Worm (Caenorhabditis elegans) whole organism, late embryonic: ENCODE data around the gene mep-1.

Experiments used
- F13H6.1 ChIP-seq: sonication (generic microtip); optimal IDR thresholded peaks from 2 replicates; lab custom pipeline; 2016; ENCODE audit warnings: missing genetic modification characterization, missing compliant biosample characterization
- K09A11.1 ChIP-seq: sonication (generic microtip); optimal IDR thresholded peaks from 2 replicates; lab custom pipeline; 2017; ENCODE audit warnings: antibody characterized with exemption, mild to moderate bottlenecking, missing genetic modification characterization, missing compliant biosample characterization; ENCODE audit not compliant: insufficient read depth
- ceh-18 ChIP-seq: sonication (generic microtip); optimal IDR thresholded peaks from 2 replicates; lab custom pipeline; 2016; ENCODE audit warnings: missing genetic modification characterization, missing compliant biosample characterization
- ceh-22 ChIP-seq: sonication (generic microtip); optimal IDR thresholded peaks from 2 replicates; lab custom pipeline; 2017; ENCODE audit warnings: missing biosample characterization, missing genetic modification characterization
- ceh-31 ChIP-seq: sonication (generic microtip); optimal IDR thresholded peaks from 2 replicates; lab custom pipeline; 2016; ENCODE audit warnings: missing genetic modification characterization, missing compliant biosample characterization
- ceh-34 ChIP-seq: sonication (generic microtip); optimal IDR thresholded peaks from 2 replicates; lab custom pipeline; 2016; ENCODE audit warnings: mild to moderate bottlenecking, missing genetic modification characterization, missing compliant biosample characterization
- ceh-9 ChIP-seq: sonication (generic microtip); optimal IDR thresholded peaks from 2 replicates; lab custom pipeline; 2016; ENCODE audit warnings: mild to moderate bottlenecking, missing genetic modification characterization, inconsistent platforms, missing compliant biosample characterization
- dmd-4 ChIP-seq: sonication (generic microtip); optimal IDR thresholded peaks from 2 replicates; lab custom pipeline; 2016; ENCODE audit warnings: borderline replicate concordance, missing genetic modification characterization, missing compliant biosample characterization
- dve-1 ChIP-seq: sonication (generic microtip); optimal IDR thresholded peaks from 2 replicates; lab custom pipeline; 2017; ENCODE audit warnings: antibody characterized with exemption, mild to moderate bottlenecking, missing genetic modification characterization, missing compliant biosample characterization
- elt-2 ChIP-seq: sonication (generic microtip); optimal IDR thresholded peaks from 2 replicates; lab custom pipeline; 2016; ENCODE audit warnings: missing genetic modification reagents, missing genetic modification characterization, missing compliant biosample characterization
- elt-4 ChIP-seq: sonication (generic microtip); optimal IDR thresholded peaks from 2 replicates; lab custom pipeline; 2016; ENCODE audit warnings: missing genetic modification characterization, missing compliant biosample characterization
- ets-4 ChIP-seq: sonication (generic microtip); optimal IDR thresholded peaks from 2 replicates; lab custom pipeline; 2016; ENCODE audit warnings: missing genetic modification characterization, missing compliant biosample characterization
- fax-1 ChIP-seq: sonication (generic microtip); optimal IDR thresholded peaks from 2 replicates; lab custom pipeline; 2016; ENCODE audit warnings: missing genotype, missing genetic modification characterization, missing compliant biosample characterization
- fkh-10 ChIP-seq: fragments of 150-350 bp; optimal IDR thresholded peaks from 2 replicates; lab custom pipeline; 2014; ENCODE audit warnings: missing biosample characterization, missing genetic modification reagents, missing genetic modification characterization
- fkh-6 ChIP-seq: sonication (generic microtip); optimal IDR thresholded peaks from 2 replicates; lab custom pipeline; 2016; ENCODE audit warnings: missing genetic modification characterization, missing compliant biosample characterization
- hlh-6 ChIP-seq: sonication (generic microtip); optimal IDR thresholded peaks from 2 replicates; lab custom pipeline; 2016; ENCODE audit warnings: missing genotype, missing genetic modification characterization, missing compliant biosample characterization
- hlh-8 ChIP-seq: sonication (generic microtip); optimal IDR thresholded peaks from 2 replicates; lab custom pipeline; 2016; ENCODE audit warnings: missing genotype, missing genetic modification characterization, missing compliant biosample characterization
- lin-11 ChIP-seq: fragments of 200-800 bp; sonication (Bioruptor generic); optimal IDR thresholded peaks from 2 replicates; lab custom pipeline; 2018; ENCODE audit warnings: mild to moderate bottlenecking, missing genetic modification characterization, missing compliant biosample characterization
- nfya-1 ChIP-seq: sonication (generic microtip); optimal IDR thresholded peaks from 2 replicates; lab custom pipeline; 2017; ENCODE audit warnings: missing genetic modification characterization, mild to moderate bottlenecking, missing compliant biosample characterization, antibody characterized with exemption, moderate library complexity
- npax-4 ChIP-seq: sonication (generic microtip); optimal IDR thresholded peaks from 2 replicates; lab custom pipeline; 2016; ENCODE audit warnings: missing genetic modification characterization, missing compliant biosample characterization
- odd-2 ChIP-seq: sonication (generic microtip); optimal IDR thresholded peaks from 2 replicates; lab custom pipeline; 2017; ENCODE audit warnings: antibody characterized with exemption, mild to moderate bottlenecking, missing genetic modification characterization, missing compliant biosample characterization
- pag-3 ChIP-seq: sonication (generic microtip); optimal IDR thresholded peaks from 2 replicates; lab custom pipeline; 2016; ENCODE audit warnings: missing compliant biosample characterization, missing genetic modification characterization, borderline replicate concordance
- pat-9 ChIP-seq: fragments of 200-800 bp; sonication (Bioruptor generic); optimal IDR thresholded peaks from 2 replicates; lab custom pipeline; 2018; ENCODE audit warnings: mild to moderate bottlenecking, missing genetic modification characterization, moderate library complexity, missing compliant biosample characterization
- pax-1 ChIP-seq: fragments of 150-350 bp; optimal IDR thresholded peaks from 2 replicates; lab custom pipeline; 2014; ENCODE audit warnings: missing biosample characterization, missing genetic modification characterization
- pha-4 ChIP-seq: fragments of 150-350 bp; optimal IDR thresholded peaks from 2 replicates; lab custom pipeline; 2018; ENCODE audit warnings: missing biosample characterization, missing genetic modification reagents, missing genetic modification characterization
- ref-2 ChIP-seq: sonication (generic microtip); optimal IDR thresholded peaks from 2 replicates; lab custom pipeline; 2016; ENCODE audit warnings: missing genetic modification characterization, missing compliant biosample characterization
- rnt-1 ChIP-seq: sonication (generic microtip); optimal IDR thresholded peaks from 2 replicates; lab custom pipeline; 2016; ENCODE audit warnings: missing genetic modification characterization, missing compliant biosample characterization
- sdc-2 ChIP-seq: sonication (generic microtip); optimal IDR thresholded peaks from 2 replicates; lab custom pipeline; 2016; ENCODE audit warnings: missing genotype, missing genetic modification characterization, missing compliant biosample characterization
- tbx-2 ChIP-seq: sonication (generic microtip); optimal IDR thresholded peaks from 2 replicates; lab custom pipeline; 2016; ENCODE audit warnings: missing genetic modification characterization, missing compliant biosample characterization
- unc-42 ChIP-seq: sonication (generic microtip); optimal IDR thresholded peaks from 2 replicates; lab custom pipeline; 2016; ENCODE audit warnings: missing genotype, missing genetic modification characterization, missing compliant biosample characterization
- unc-55 ChIP-seq: sonication (generic microtip); optimal IDR thresholded peaks from 2 replicates; lab custom pipeline; 2017; ENCODE audit warnings: missing biosample characterization, missing genetic modification reagents, missing genetic modification characterization

mep-1 gene

ce11 chrIV:11566146-11566545 lies 41.7 kb downstream of the mep-1 start, which contains the start of gene sec-24.1:
Gene sec-24.1 (minus strand): TSS chrIV:11566194.
- TF ChIP-seq ets-4 (tag; lab: Kevin White, UChicago): peak; percentile 17
- TF ChIP-seq pat-9: peak; percentile 51
- peak; percentile 59 for TF ChIP-seq K09A11.1
- peak; percentile 94 for TF ChIP-seq nfya-1 (tag; lab: Kevin White, UChicago)
- TF ChIP-seq pax-1 (tag; lab: Kevin White, UChicago): peak; percentile 13
- peak; percentile 8 for TF ChIP-seq dve-1
- peak; percentile 42 for TF ChIP-seq ceh-31
- TF ChIP-seq ceh-18 (tag; lab: Kevin White, UChicago): peak; percentile 18
- no peak for TF ChIP-seq ceh-22
- TF ChIP-seq unc-42: peak; percentile 3
- peak; percentile 7 for TF ChIP-seq rnt-1 (tag; lab: Kevin White, UChicago)
- TF ChIP-seq tbx-2: peak; percentile 75
- TF ChIP-seq fkh-6: no peak
- no peak for TF ChIP-seq elt-4 (tag; lab: Kevin White, UChicago)
- TF ChIP-seq hlh-6: no peak
- TF ChIP-seq dmd-4 (tag; lab: Kevin White, UChicago): no peak
- no peak for TF ChIP-seq elt-2 (tag; lab: Kevin White, UChicago)
- TF ChIP-seq pag-3: no peak
- no peak for TF ChIP-seq odd-2
- no peak for TF ChIP-seq ceh-34 (tag; lab: Kevin White, UChicago)
- TF ChIP-seq, all 69 proteins: peak for 11

DNA sequence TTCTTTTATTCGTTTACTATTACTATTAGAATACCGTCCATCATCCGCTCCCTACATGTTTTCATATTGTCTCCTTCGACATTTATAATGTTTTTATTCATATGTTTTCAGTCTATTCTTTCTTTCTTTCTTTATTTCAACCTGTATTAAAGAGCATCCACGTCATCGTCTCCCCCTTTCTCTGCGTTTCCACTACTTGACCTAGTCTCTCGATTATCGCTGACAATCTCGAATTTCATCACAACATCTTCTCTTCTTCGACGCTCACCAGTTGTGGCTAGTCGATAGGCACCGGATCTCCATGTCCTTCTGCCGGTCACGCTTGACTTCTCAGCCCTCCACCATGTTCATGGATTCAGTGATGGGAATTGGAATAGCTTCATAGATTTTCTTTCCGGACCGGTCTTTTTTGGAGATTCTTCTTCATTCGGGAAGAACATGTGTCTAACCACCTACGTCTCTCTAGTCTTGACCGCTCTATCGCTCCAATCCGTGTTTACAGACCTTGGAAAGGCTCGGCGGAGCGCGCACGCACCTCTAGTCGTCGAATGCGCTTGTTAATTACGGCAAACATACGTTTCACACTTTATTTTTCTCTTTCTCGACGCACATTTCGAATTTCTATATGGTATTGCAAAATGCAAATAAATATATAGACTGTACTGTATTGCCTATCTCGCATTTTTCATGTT lies 44.0 kb downstream of the mep-1 start:
- no peak for TF ChIP-seq ceh-31
- no peak for TF ChIP-seq fkh-10 (GFP tag; lab: Kevin White, UChicago)
- peak; percentile 33 for TF ChIP-seq sdc-2
- peak; percentile 30 for TF ChIP-seq ceh-34 (tag; lab: Kevin White, UChicago)

ce11 chrIV:11569795-11570194 lies 45.4 kb downstream of the mep-1 start:
- TF ChIP-seq pha-4 (tag; lab: Kevin White, UChicago) (no peak), ceh-31 (no peak), ref-2 (no peak), elt-4 (tag; lab: Kevin White, UChicago) (no peak)

ce11 chrIV:11570200-11570599 lies 45.8 kb downstream of the mep-1 start, which contains the start of gene srgp-1:
Gene srgp-1 (plus strand): TSS chrIV:11570500.
- TF ChIP-seq npax-4 (tag; lab: Kevin White, UChicago) (no peak), lin-11 (tag; lab: Kevin White, UChicago) (no peak), ceh-9 (tag; lab: Kevin White, UChicago) (no peak), F13H6.1 (no peak)
- TF ChIP-seq, all 69 proteins: peak for 0

- TF ChIP-seq ceh-18 (tag; lab: Kevin White, UChicago) (peak; percentile 14), elt-2 (tag; lab: Kevin White, UChicago) (no peak), nfya-1 (tag; lab: Kevin White, UChicago) (peak; percentile 11), hlh-8 (tag; lab: Kevin White, UChicago) (no peak), ceh-31 (no peak), rnt-1 (tag; lab: Kevin White, UChicago) (peak; percentile 6), unc-55 (GFP tag; lab: Kevin White, UChicago) (peak; percentile 53), fax-1 (no peak), npax-4 (tag; lab: Kevin White, UChicago) (no peak)
Observed at ce11 chrIV:11571374-11571839, 47.0 kb downstream of the mep-1 start.

- TF ChIP-seq ceh-18 (tag; lab: Kevin White, UChicago) (peak; percentile 11), nfya-1 (tag; lab: Kevin White, UChicago) (no peak), ceh-31 (no peak)
Observed at ce11 chrIV:11572524-11572923, 48.1 kb downstream of the mep-1 start.
